Fruit fly (Drosophila melanogaster) whole organism, pupa: ENCODE results near the gene Pmvk.

ENCODE experiments used
- CG10348 ChIP-seq: fragments of 200-800 bp; sonication (Bioruptor generic); IDR thresholded peaks from 2 replicates; pipeline ENCODE4 v1.3.6; 2022; ENCODE audit warnings: missing biosample characterization, missing genetic modification characterization
- CG12605 ChIP-seq: fragments of 200-800 bp; sonication (Bioruptor generic); IDR thresholded peaks from 2 replicates; pipeline ENCODE4 v1.3.6; 2022; ENCODE audit warnings: missing biosample characterization, missing genetic modification characterization
- CG13204 ChIP-seq: fragments of 200-800 bp; sonication (Bioruptor generic); optimal IDR thresholded peaks from 2 replicates; lab custom pipeline; 2018; ENCODE audit warnings: missing biosample characterization, mild to moderate bottlenecking, missing genetic modification characterization, moderate library complexity
- CG14655 ChIP-seq: fragments of 200-800 bp; sonication (Bioruptor generic); optimal IDR thresholded peaks from 3 replicates; lab custom pipeline; 2017; ENCODE audit warnings: mild to moderate bottlenecking, missing biosample characterization, missing genetic modification reagents, missing genetic modification characterization
- CG15710 ChIP-seq: fragments of 200-800 bp; sonication (Bioruptor generic); optimal IDR thresholded peaks from 2 replicates; lab custom pipeline; 2018; ENCODE audit warnings: missing biosample characterization, mild to moderate bottlenecking, missing genetic modification characterization, moderate library complexity
- CG17806 ChIP-seq: fragments of 200-800 bp; sonication (Bioruptor generic); optimal IDR thresholded peaks from 2 replicates; lab custom pipeline; 2018; ENCODE audit warnings: missing biosample characterization, mild to moderate bottlenecking, missing genetic modification characterization, moderate library complexity
- CG32121 ChIP-seq: fragments of 200-800 bp; sonication (Bioruptor generic); IDR thresholded peaks from 2 replicates; pipeline ENCODE4 v1.3.6; 2022; ENCODE audit warnings: missing biosample characterization, missing genetic modification characterization
- CG34367 ChIP-seq: fragments of 200-800 bp; sonication (Bioruptor generic); optimal IDR thresholded peaks from 2 replicates; lab custom pipeline; 2018; ENCODE audit warnings: missing biosample characterization, mild to moderate bottlenecking, missing genetic modification characterization
- CG4496 ChIP-seq: fragments of 200-800 bp; sonication (Bioruptor generic); IDR thresholded peaks from 3 replicates; pipeline ENCODE4 v1.3.6; 2022; ENCODE audit warnings: missing biosample characterization, missing genetic modification characterization
- CG8159 ChIP-seq: fragments of 200-800 bp; sonication (Bioruptor generic); optimal IDR thresholded peaks from 3 replicates; lab custom pipeline; 2018; ENCODE audit warnings: missing biosample characterization, mild to moderate bottlenecking, missing genetic modification characterization, moderate library complexity
- CG8301 ChIP-seq: fragments of 200-800 bp; sonication (Bioruptor generic); optimal IDR thresholded peaks from 2 replicates; lab custom pipeline; 2018; ENCODE audit warnings: missing biosample characterization, mild to moderate bottlenecking, missing genetic modification characterization
- CG9948 ChIP-seq: fragments of 200-800 bp; sonication (Bioruptor generic); optimal IDR thresholded peaks from 2 replicates; lab custom pipeline; 2018; ENCODE audit warnings: missing biosample characterization, mild to moderate bottlenecking, missing genetic modification characterization, moderate library complexity
- D1 ChIP-seq: fragments of 200-800 bp; sonication (Bioruptor generic); optimal IDR thresholded peaks from 2 replicates; lab custom pipeline; 2018; ENCODE audit warnings: missing biosample characterization, mild to moderate bottlenecking, missing genetic modification characterization, moderate library complexity
- EcR ChIP-seq: fragments of 200-800 bp; sonication (Bioruptor generic); optimal IDR thresholded peaks from 3 replicates; lab custom pipeline; 2019; ENCODE audit warnings: missing biosample characterization, missing genetic modification characterization, mild to moderate bottlenecking, moderate library complexity, missing genetic modification reagents
- Ets98B ChIP-seq: fragments of 200-800 bp; sonication (Bioruptor generic); IDR thresholded peaks from 2 replicates; pipeline ENCODE4 v1.3.6; 2022; ENCODE audit warnings: missing biosample characterization, missing genetic modification characterization
- Pif1A ChIP-seq: fragments of 200-800 bp; sonication (Bioruptor generic); optimal IDR thresholded peaks from 3 replicates; lab custom pipeline; 2016; ENCODE audit warnings: missing biosample characterization, missing genetic modification characterization
- Pif1B ChIP-seq: fragments of 200-800 bp; sonication (Bioruptor generic); optimal IDR thresholded peaks from 3 replicates; lab custom pipeline; 2016; ENCODE audit warnings: missing biosample characterization, missing genetic modification characterization
- Snoo ChIP-seq: fragments of 200-800 bp; sonication (Bioruptor generic); optimal IDR thresholded peaks from 3 replicates; lab custom pipeline; 2017; ENCODE audit warnings: missing biosample characterization, mild to moderate bottlenecking, missing genetic modification characterization, inconsistent platforms
- fd96Ca ChIP-seq: fragments of 200-800 bp; sonication (Bioruptor generic); IDR thresholded peaks from 3 replicates; pipeline ENCODE4 v1.3.6; 2022; ENCODE audit warnings: missing biosample characterization, missing genetic modification characterization
- gl ChIP-seq: fragments of 200-800 bp; sonication (Bioruptor generic); optimal IDR thresholded peaks from 2 replicates; lab custom pipeline; 2018; ENCODE audit warnings: missing biosample characterization, mild to moderate bottlenecking, missing genetic modification characterization
- rn ChIP-seq: fragments of 200-800 bp; sonication (Bioruptor generic); IDR thresholded peaks from 2 replicates; pipeline ENCODE4 v1.3.6; 2022; ENCODE audit warnings: missing biosample characterization, missing genetic modification characterization

Pmvk gene

DNA sequence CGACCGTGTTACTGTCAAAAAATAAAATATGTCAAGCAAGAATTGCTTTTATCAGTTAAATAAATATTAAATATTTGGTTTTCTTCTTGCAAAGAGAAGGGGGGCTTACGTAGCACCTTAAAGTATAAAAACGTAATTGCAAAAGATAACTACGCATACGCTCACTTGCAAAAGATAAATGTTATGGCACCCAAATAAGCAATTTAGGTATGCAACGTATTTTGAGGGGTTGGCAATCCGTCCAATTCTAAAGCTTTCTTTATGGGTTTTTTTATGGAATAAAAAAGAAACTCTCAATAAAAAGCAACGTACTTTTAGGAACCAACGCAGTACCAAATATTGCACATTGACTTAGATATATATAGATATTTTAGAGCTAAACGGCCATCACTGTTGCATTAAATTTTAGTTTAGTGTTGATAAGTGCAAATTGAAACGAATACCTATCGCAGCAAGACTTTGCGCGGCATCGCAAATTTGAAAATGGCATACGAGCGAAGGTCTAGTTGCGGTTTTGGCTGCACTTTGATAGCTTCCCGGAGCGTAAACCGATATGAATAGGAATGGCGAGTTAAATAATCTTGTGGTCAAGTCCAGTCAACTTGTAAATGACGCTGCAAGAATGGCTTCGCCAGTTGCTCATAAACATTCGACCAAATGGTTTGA is 14.8 kb downstream of the Pmvk start, which contains the start of gene CG13077:
CG13077 (plus strand) TSS at position 631 of the 666 bp plus-strand sequence.
- TF ChIP-seq CG12605 (GFP tag; lab: Robert Waterston, UW): no peak
- peak; percentile 63 for TF ChIP-seq gl (tag; lab: Kevin White, UChicago)

DNA sequence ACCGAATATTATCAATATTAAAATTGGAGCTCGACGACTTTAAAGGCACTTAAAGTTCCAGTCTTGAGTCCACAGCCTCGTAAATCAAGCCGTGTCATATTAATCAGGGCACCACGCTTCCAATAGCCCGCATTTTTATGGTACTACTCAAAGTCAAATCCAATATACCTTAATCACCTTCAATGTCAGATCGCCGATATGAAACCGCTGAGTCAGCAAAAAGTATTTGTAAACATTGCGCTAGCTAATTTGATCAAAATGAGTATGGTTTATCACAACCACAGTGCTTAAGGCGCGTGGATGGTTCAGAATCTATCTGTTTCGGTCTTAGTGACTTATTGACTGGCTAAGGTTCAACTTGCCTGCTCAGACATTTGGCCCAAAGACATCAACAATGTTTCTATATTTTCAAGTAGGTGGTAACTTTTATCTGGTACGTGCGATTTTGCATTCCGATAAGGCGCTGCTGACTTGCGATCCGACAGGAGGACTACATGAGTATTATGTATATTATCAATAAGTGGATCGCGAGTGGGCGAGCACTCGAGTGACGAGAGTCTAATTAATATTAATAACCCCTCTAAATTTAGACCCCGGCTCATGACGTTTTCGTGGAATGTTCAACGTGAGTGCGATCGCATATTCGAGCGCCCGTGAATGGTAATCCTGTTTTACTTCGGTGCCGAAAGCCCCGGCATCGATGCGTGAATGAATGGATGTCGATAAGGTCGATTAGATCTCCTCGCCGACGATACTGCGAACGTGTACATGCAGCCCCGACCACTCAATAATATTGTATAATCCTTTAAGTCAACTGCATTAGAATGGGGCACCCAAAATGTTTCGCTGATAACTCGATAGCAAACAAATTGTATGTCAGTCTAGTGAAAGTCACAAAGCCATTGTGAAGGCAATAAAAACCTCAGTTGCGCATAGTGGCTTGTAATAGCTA is 16.8 kb downstream of the Pmvk start, which contains the start of gene CG13078:
CG13078 (plus strand) TSS at position 902 of the 952 bp plus-strand sequence.
- no peak for TF ChIP-seq CG14655
- TF ChIP-seq, all 21 proteins: peak for 0

DNA sequence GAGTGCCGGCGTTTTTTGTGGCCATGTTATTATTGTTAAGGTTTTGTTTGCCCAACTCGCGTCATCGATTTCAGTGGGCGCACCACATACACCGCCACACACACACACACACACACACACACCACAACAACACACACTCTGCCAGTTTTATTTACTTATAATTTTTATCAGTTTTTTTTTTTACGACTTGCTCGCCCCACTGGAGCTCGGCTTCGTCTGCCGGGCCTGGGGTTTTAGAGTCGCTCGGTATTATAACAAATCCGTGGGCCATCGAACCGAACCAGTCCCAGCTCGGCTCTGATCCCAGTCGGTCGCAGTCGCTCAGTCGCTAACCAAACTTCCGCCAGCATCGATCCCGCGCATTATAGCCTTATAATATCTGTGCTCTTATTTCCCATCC is 30.7 kb downstream of the Pmvk start:
- TF ChIP-seq CG8159 (tag; lab: Kevin White, UChicago): no peak
- no peak for TF ChIP-seq Pif1A
- TF ChIP-seq Pif1B (GFP tag; lab: Kevin White, UChicago): peak; percentile 53
- TF ChIP-seq CG13204 (GFP tag; lab: Kevin White, UChicago): no peak
- no peak for TF ChIP-seq CG14655
- TF ChIP-seq gl (tag; lab: Kevin White, UChicago): peak; percentile 65
- no peak for TF ChIP-seq CG15710 (tag; lab: Kevin White, UChicago)
- no peak for TF ChIP-seq CG32121 (GFP tag; lab: Robert Waterston, UW)
- no peak for TF ChIP-seq D1 (tag; lab: Kevin White, UChicago)
- peak; percentile 89 for TF ChIP-seq CG4496 (GFP tag; lab: Robert Waterston, UW)
- TF ChIP-seq Ets98B: no peak
- no peak for TF ChIP-seq fd96Ca (GFP tag; lab: Robert Waterston, UW)
- no peak for TF ChIP-seq rn (GFP tag; lab: Robert Waterston, UW)
- TF ChIP-seq Snoo (tag; lab: Kevin White, UChicago): peak; percentile 50
- TF ChIP-seq CG12605 (GFP tag; lab: Robert Waterston, UW): no peak; the same call in 1 of the 2 replicates
- peak; percentile 28 for TF ChIP-seq CG34367 (tag; lab: Kevin White, UChicago)
- no peak for TF ChIP-seq CG9948
- TF ChIP-seq EcR: peak; percentile 94
- no peak for TF ChIP-seq CG8301 (tag; lab: Kevin White, UChicago)
- TF ChIP-seq CG17806: no peak

dm6 chr2L:19548158-19548557 is 32.0 kb downstream of the Pmvk start, which contains the start of gene Tep4:
Gene Tep4, plus strand, starts transcription at chr2L:19548507.
- TF ChIP-seq CG12605 (GFP tag; lab: Robert Waterston, UW): 0 out of 2 replicates have a peak, but pooled peaks have one; percentile 7
- no peak for TF ChIP-seq CG32121 (GFP tag; lab: Robert Waterston, UW)
- peak; percentile 31 for TF ChIP-seq EcR

dm6 chr2L:19546869-19547710 is 33.1 kb downstream of the Pmvk start, which contains the start of gene CG10337:
Gene CG10337, minus strand, starts transcription at chr2L:19546959.
- TF ChIP-seq CG9948 (no peak), Pif1B (GFP tag; lab: Kevin White, UChicago) (peak; percentile 34), Ets98B (0 out of 2 replicates have a peak, but pooled peaks have one; percentile 12), CG8159 (tag; lab: Kevin White, UChicago) (peak; percentile 83)
- TF ChIP-seq, all 21 proteins: peak for 3

- TF ChIP-seq Snoo (tag; lab: Kevin White, UChicago): no peak
- no peak for TF ChIP-seq Pif1B (GFP tag; lab: Kevin White, UChicago)
- TF ChIP-seq CG10348 (GFP tag; lab: Robert Waterston, UW): no peak
- TF ChIP-seq rn (GFP tag; lab: Robert Waterston, UW): no peak
- no peak for TF ChIP-seq CG17806
- no peak for TF ChIP-seq CG15710 (tag; lab: Kevin White, UChicago)
- no peak for TF ChIP-seq CG34367 (tag; lab: Kevin White, UChicago)
- no peak for TF ChIP-seq Pif1A
- no peak for TF ChIP-seq CG8159 (tag; lab: Kevin White, UChicago)
Observed at dm6 chr2L:19543010-19543564, 37.1 kb downstream of the Pmvk start.
